Worm (Caenorhabditis elegans) whole organism, mixed stage, embryonic: ENCODE results near the gene srbc-39.

Experiments used
- M03D4.4 ChIP-seq: sonication (generic microtip); optimal IDR thresholded peaks from 2 replicates; lab custom pipeline; 2017; ENCODE audit warnings: mild to moderate bottlenecking, missing genetic modification characterization, missing compliant biosample characterization
- ceh-43 ChIP-seq: fragments of 200-800 bp; sonication (Bioruptor generic); optimal IDR thresholded peaks from 2 replicates; lab custom pipeline; 2018; ENCODE audit warnings: mild to moderate bottlenecking, missing genetic modification characterization, moderate library complexity, missing compliant biosample characterization
- lin-13 ChIP-seq: fragments of 150-350 bp; optimal IDR thresholded peaks from 2 replicates; lab custom pipeline; 2014; ENCODE audit warnings: missing biosample characterization, missing genetic modification characterization
- mab-5 ChIP-seq: fragments of 150-350 bp; optimal IDR thresholded peaks from 2 replicates; lab custom pipeline; 2014; ENCODE audit warnings: missing biosample characterization, missing genetic modification characterization
- nhr-237 ChIP-seq: fragments of 150-350 bp; optimal IDR thresholded peaks from 2 replicates; lab custom pipeline; 2014; ENCODE audit warnings: missing biosample characterization, missing genetic modification characterization
- nhr-28 ChIP-seq: fragments of 150-350 bp; optimal IDR thresholded peaks from 2 replicates; lab custom pipeline; 2014; ENCODE audit warnings: missing biosample characterization, missing genetic modification characterization
- unc-62 ChIP-seq: fragments of 150-350 bp; optimal IDR thresholded peaks from 2 replicates; lab custom pipeline; 2014; ENCODE audit warnings: missing biosample characterization, missing genetic modification reagents, missing genetic modification characterization

- TF ChIP-seq M03D4.4 (tag; lab: Kevin White, UChicago) (no peak), unc-62 (GFP tag; lab: Kevin White, UChicago) (no peak), ceh-43 (GFP tag; lab: Kevin White, UChicago) (no peak), mab-5 (tag; lab: Kevin White, UChicago) (no peak), nhr-28 (no peak), nhr-237 (no peak), lin-13 (tag; lab: Kevin White, UChicago) (no peak)
Measured at ce11 chrV:728822-729493, 20.1 kb downstream of the srbc-39 start.
